Worm (Caenorhabditis elegans) whole organism, L4 larva: ENCODE measurements around the gene coa-7.

ENCODE experiments used
- R02D3.7 ChIP-seq: fragments of 150-350 bp; sonication (generic microtip); optimal IDR thresholded peaks from 3 replicates; lab custom pipeline; 2014; ENCODE audit warnings: missing biosample characterization, missing genetic modification characterization
- dve-1 ChIP-seq: sonication (generic microtip); optimal IDR thresholded peaks from 2 replicates; lab custom pipeline; 2017; ENCODE audit warnings: antibody characterized with exemption, mild to moderate bottlenecking, missing genetic modification characterization, missing compliant biosample characterization; ENCODE audit not compliant: insufficient read depth
- fkh-10 ChIP-seq: fragments of 150-350 bp; optimal IDR thresholded peaks from 2 replicates; lab custom pipeline; 2014; ENCODE audit warnings: missing biosample characterization, missing genetic modification reagents, missing genetic modification characterization
- madf-9 ChIP-seq: fragments of 200-800 bp; sonication (Bioruptor generic); conservative IDR thresholded peaks from 2 replicates; pipeline ENCODE4 v1.3.6; 2022; ENCODE audit warnings: missing genetic modification reagents, missing genetic modification characterization, missing compliant biosample characterization
- mdl-1 ChIP-seq, 2 experiments: fragments of 150-350 bp in 1 of 2; sonication (generic microtip) in 1 of 2; optimal IDR thresholded peaks; 2 replicates each; lab custom pipeline; 2014 to 2017; ENCODE audit warnings: missing biosample characterization in 2 of 2, missing genetic modification characterization in 2 of 2
- nhr-102 ChIP-seq: sonication (generic microtip); optimal IDR thresholded peaks from 2 replicates; lab custom pipeline; 2016; ENCODE audit warnings: mild to moderate bottlenecking, missing genetic modification characterization, moderate library complexity, missing compliant biosample characterization
- nhr-6 ChIP-seq: fragments of 150-350 bp; optimal IDR thresholded peaks from 2 replicates; lab custom pipeline; 2014; ENCODE audit warnings: missing biosample characterization, missing genetic modification characterization
- nhr-76 ChIP-seq: fragments of 150-350 bp; optimal IDR thresholded peaks from 2 replicates; lab custom pipeline; 2014; ENCODE audit warnings: missing biosample characterization, missing genetic modification characterization
- nhr-77 ChIP-seq: fragments of 150-350 bp; optimal IDR thresholded peaks from 2 replicates; lab custom pipeline; 2014; ENCODE audit warnings: missing biosample characterization, missing genetic modification characterization
- pha-4 ChIP-seq, 2 experiments: fragments of 150-350 bp in 1 of 2; fragments of 200-800 bp in 1 of 2; sonication (Bioruptor generic) in 1 of 2; IDR thresholded peaks in 1 of 2; optimal IDR thresholded peaks in 1 of 2; 2 replicates each; pipeline versions ENCODE4 v1.3.6 to Lab custom; 2014 to 2022; ENCODE audit warnings: missing genetic modification characterization in 2 of 2, missing genetic modification reagents in 2 of 2, missing biosample characterization in 1 of 2, missing compliant biosample characterization in 1 of 2
- unc-130 ChIP-seq: sonication (generic microtip); optimal IDR thresholded peaks from 2 replicates; lab custom pipeline; 2016; ENCODE audit warnings: missing genetic modification reagents, missing genetic modification characterization, missing compliant biosample characterization

- no peak for TF ChIP-seq madf-9 (GFP tag; lab: Robert Waterston, UW)
- no peak for TF ChIP-seq dve-1
- no peak for TF ChIP-seq nhr-102
- no peak for TF ChIP-seq nhr-76
- no peak for TF ChIP-seq nhr-77 (tag; lab: Kevin White, UChicago)
- no peak for TF ChIP-seq nhr-6
- no peak for TF ChIP-seq mdl-1 (tag; optimal IDR thresholded peaks at IDR 0.05; lab: Kevin White, UChicago)
- TF ChIP-seq fkh-10 (GFP tag; lab: Kevin White, UChicago): no peak
- no peak for TF ChIP-seq R02D3.7
- no peak for TF ChIP-seq unc-130
- no peak for TF ChIP-seq pha-4 (GFP tag; IDR thresholded peaks at IDR 0.05; lab: Robert Waterston, UW)
- no peak for TF ChIP-seq pha-4 (tag; optimal IDR thresholded peaks at IDR 0.05; lab: Kevin White, UChicago)
Measured at ce11 chrII:11690868-11691267, 39.9 kb upstream of the coa-7 start.
